Fruit fly (Drosophila melanogaster) whole organism, embryonic: Measurements from ENCODE around the gene lok.

Experiments
- ATbp ChIP-seq: fragments of 200-800 bp; sonication (Bioruptor generic); optimal IDR thresholded peaks from 2 replicates; lab custom pipeline; 2017; ENCODE audit warnings: missing biosample characterization, mild to moderate bottlenecking, missing genetic modification characterization, missing genetic modification reagents
- Ada2b ChIP-seq: fragments of 200-800 bp; sonication (Bioruptor generic); IDR thresholded peaks from 2 replicates; pipeline ENCODE4 v1.3.6; 2022; ENCODE audit warnings: missing biosample characterization, missing genetic modification characterization
- Awh ChIP-seq: fragments of 200-800 bp; sonication (Bioruptor generic); IDR thresholded peaks from 2 replicates; pipeline ENCODE4, ENCODE4 v1.3.6; 2022; ENCODE audit warnings: missing biosample characterization, missing genetic modification characterization
- BtbVII ChIP-seq: fragments of 200-800 bp; sonication (Bioruptor generic); optimal IDR thresholded peaks from 3 replicates; lab custom pipeline; 2017; ENCODE audit warnings: missing biosample characterization, mild to moderate bottlenecking, missing genetic modification characterization
- CG10654 ChIP-seq: fragments of 200-800 bp; sonication (Bioruptor generic); optimal IDR thresholded peaks from 2 replicates; lab custom pipeline; 2016; ENCODE audit warnings: missing biosample characterization, missing genetic modification characterization
- CG11695 ChIP-seq: fragments of 200-800 bp; sonication (Bioruptor generic); IDR thresholded peaks from 3 replicates; pipeline ENCODE4 v1.3.6; 2022; ENCODE audit warnings: missing biosample characterization, missing genetic modification characterization
- CG12659 ChIP-seq: fragments of 200-800 bp; sonication (Bioruptor generic); optimal IDR thresholded peaks from 3 replicates; lab custom pipeline; 2017; ENCODE audit warnings: mild to moderate bottlenecking, missing biosample characterization, missing genetic modification reagents, missing genetic modification characterization
- CG13894 ChIP-seq: fragments of 200-800 bp; sonication (Bioruptor generic); optimal IDR thresholded peaks from 3 replicates; lab custom pipeline; 2018; ENCODE audit warnings: missing biosample characterization, mild to moderate bottlenecking, missing genetic modification characterization, moderate library complexity
- CG15073 ChIP-seq: fragments of 200-800 bp; sonication (Bioruptor generic); optimal IDR thresholded peaks from 2 replicates; lab custom pipeline; 2016; ENCODE audit warnings: missing biosample characterization, missing genetic modification characterization
- CG15696 ChIP-seq: fragments of 200-800 bp; sonication (Bioruptor generic); optimal IDR thresholded peaks from 2 replicates; lab custom pipeline; 2019; ENCODE audit warnings: missing biosample characterization, mild to moderate bottlenecking, missing genetic modification characterization, moderate library complexity
- CG1602 ChIP-seq: fragments of 200-800 bp; sonication (Bioruptor generic); optimal IDR thresholded peaks from 3 replicates; lab custom pipeline; 2016; ENCODE audit warnings: missing biosample characterization, missing genetic modification characterization
- CG1647 ChIP-seq: fragments of 200-800 bp; sonication (Bioruptor generic); optimal IDR thresholded peaks from 3 replicates; lab custom pipeline; 2016; ENCODE audit warnings: missing biosample characterization, missing genetic modification characterization
- CG16779 ChIP-seq: fragments of 200-800 bp; sonication (Bioruptor generic); IDR thresholded peaks from 2 replicates; pipeline ENCODE4 v1.3.6; 2022; ENCODE audit warnings: missing biosample characterization, missing genetic modification characterization
- CG17385 ChIP-seq: fragments of 200-800 bp; sonication (Bioruptor generic); optimal IDR thresholded peaks from 3 replicates; lab custom pipeline; 2018; ENCODE audit warnings: missing biosample characterization, mild to moderate bottlenecking, missing genetic modification characterization
- CG18619 ChIP-seq: fragments of 200-800 bp; sonication (Bioruptor generic); optimal IDR thresholded peaks from 3 replicates; lab custom pipeline; 2017; ENCODE audit warnings: missing biosample characterization, mild to moderate bottlenecking, missing genetic modification characterization
- CG4707 ChIP-seq: fragments of 200-800 bp; sonication (Bioruptor generic); optimal IDR thresholded peaks from 2 replicates; lab custom pipeline; 2018; ENCODE audit warnings: missing biosample characterization, mild to moderate bottlenecking, missing genetic modification characterization, moderate library complexity
- CG5180 ChIP-seq: fragments of 200-800 bp; sonication (Bioruptor generic); optimal IDR thresholded peaks from 3 replicates; lab custom pipeline; 2017; ENCODE audit warnings: missing biosample characterization, missing genetic modification characterization, mild to moderate bottlenecking, moderate library complexity, missing genetic modification reagents
- CG7745 ChIP-seq: fragments of 200-800 bp; sonication (Bioruptor generic); optimal IDR thresholded peaks from 2 replicates; lab custom pipeline; 2018; ENCODE audit warnings: missing biosample characterization, mild to moderate bottlenecking, missing genetic modification characterization, moderate library complexity
- CG7839 ChIP-seq: fragments of 200-800 bp; sonication (Bioruptor generic); optimal IDR thresholded peaks from 3 replicates; lab custom pipeline; 2018; ENCODE audit warnings: missing biosample characterization, mild to moderate bottlenecking, missing genetic modification characterization, moderate library complexity
- CG8388 ChIP-seq: fragments of 200-800 bp; sonication (Bioruptor generic); optimal IDR thresholded peaks from 2 replicates; lab custom pipeline; 2019; ENCODE audit warnings: missing biosample characterization, mild to moderate bottlenecking, missing genetic modification characterization, moderate library complexity
- CG8478 ChIP-seq: fragments of >200 bp; optimal IDR thresholded peaks from 2 replicates; lab custom pipeline; 2018
- Dll ChIP-seq: fragments of 200-800 bp; sonication (Bioruptor generic); IDR thresholded peaks from 4 replicates; pipeline ENCODE4 v1.3.6; 2022; ENCODE audit warnings: missing biosample characterization, missing genetic modification characterization; ENCODE audit not compliant: partially characterized antibody
- Fer1 ChIP-seq: fragments of 200-800 bp; sonication (Bioruptor generic); optimal IDR thresholded peaks from 2 replicates; lab custom pipeline; 2017; ENCODE audit warnings: missing biosample characterization, mild to moderate bottlenecking, missing genetic modification characterization
- H15 ChIP-seq: fragments of 200-800 bp; sonication (Bioruptor generic); IDR thresholded peaks from 3 replicates; pipeline ENCODE4 v1.3.6; 2022; ENCODE audit warnings: missing biosample characterization, missing genetic modification characterization
- HLH54F ChIP-seq: fragments of 200-800 bp; sonication (Bioruptor generic); optimal IDR thresholded peaks from 3 replicates; lab custom pipeline; 2016; ENCODE audit warnings: missing biosample characterization, missing genetic modification characterization
- Hand ChIP-seq: fragments of 200-800 bp; sonication (Bioruptor generic); optimal IDR thresholded peaks from 2 replicates; lab custom pipeline; 2017; ENCODE audit warnings: mild to moderate bottlenecking, missing biosample characterization, missing genetic modification reagents, missing genetic modification characterization
- Hmx ChIP-seq: fragments of 200-800 bp; sonication (Bioruptor generic); optimal IDR thresholded peaks from 2 replicates; lab custom pipeline; 2016; ENCODE audit warnings: missing biosample characterization, missing genetic modification characterization
- Hr51 ChIP-seq, 2 experiments: fragments of 200-800 bp; sonication (Bioruptor generic); optimal IDR thresholded peaks; 2 replicates in 1 of 2; 3 replicates in 1 of 2; lab custom pipeline; 2016 to 2018; ENCODE audit warnings: missing biosample characterization in 2 of 2, missing genetic modification characterization in 2 of 2, mild to moderate bottlenecking in 1 of 2, moderate library complexity in 1 of 2
- Mad ChIP-seq: fragments of 200-800 bp; sonication (Bioruptor generic); optimal IDR thresholded peaks from 2 replicates; lab custom pipeline; 2016; ENCODE audit warnings: missing biosample characterization, missing genetic modification characterization
- Max ChIP-seq: fragments of 200-800 bp; sonication (Bioruptor generic); optimal IDR thresholded peaks from 2 replicates; lab custom pipeline; 2016; ENCODE audit warnings: missing biosample characterization, mild to moderate bottlenecking, missing genetic modification characterization
- Med ChIP-seq: fragments of 200-800 bp; sonication (Bioruptor generic); peaks from one replicate; lab custom pipeline; 2016; ENCODE audit warnings: missing biosample characterization, missing genetic modification characterization, mild to moderate bottlenecking, inconsistent platforms, moderate library complexity
- Nf-YB ChIP-seq: fragments of 200-800 bp; sonication (Bioruptor generic); optimal IDR thresholded peaks from 3 replicates; lab custom pipeline; 2019; ENCODE audit warnings: missing biosample characterization, mild to moderate bottlenecking, missing genetic modification characterization, moderate library complexity
- Pdp1 ChIP-seq, 2 experiments: fragments of 200-800 bp; sonication (Bioruptor generic); optimal IDR thresholded peaks; 3 replicates each; lab custom pipeline; 2016; ENCODE audit warnings: missing biosample characterization in 2 of 2, missing genetic modification characterization in 2 of 2, mild to moderate bottlenecking in 1 of 2, moderate library complexity in 1 of 2
- Ptx1 ChIP-seq: fragments of 200-800 bp; sonication (Bioruptor generic); IDR thresholded peaks from 2 replicates; pipeline ENCODE4 v1.3.6; 2022; ENCODE audit warnings: missing biosample characterization, missing genetic modification characterization
- Six4 ChIP-seq: fragments of 200-800 bp; sonication (Bioruptor generic); optimal IDR thresholded peaks from 2 replicates; lab custom pipeline; 2016; ENCODE audit warnings: missing biosample characterization, missing genetic modification characterization
- Stat92E ChIP-seq, 3 experiments: fragments of >200 bp in 2 of 3; fragments of 200-800 bp in 1 of 3; sonication (Bioruptor generic) in 1 of 3; optimal IDR thresholded peaks; 2 replicates each; lab custom pipeline; 2017 to 2019; ENCODE audit warnings: missing biosample characterization in 3 of 3, missing genetic modification characterization in 3 of 3, mild to moderate bottlenecking in 1 of 3, moderate library complexity in 1 of 3
- Tbp ChIP-seq: fragments of >200 bp; optimal IDR thresholded peaks from 2 replicates; lab custom pipeline; 2018; ENCODE audit warnings: missing biosample characterization, missing genetic modification characterization
- Xrp1 ChIP-seq: fragments of 200-800 bp; sonication (Bioruptor generic); IDR thresholded peaks from 2 replicates; pipeline ENCODE4 v1.3.6; 2022; ENCODE audit warnings: missing biosample characterization, missing genetic modification characterization
- abd-A ChIP-seq: fragments of 200-800 bp; sonication (Bioruptor generic); optimal IDR thresholded peaks from 3 replicates; lab custom pipeline; 2019; ENCODE audit warnings: missing biosample characterization, mild to moderate bottlenecking, missing genetic modification characterization, moderate library complexity
- crc ChIP-seq: fragments of 200-800 bp; sonication (Bioruptor generic); optimal IDR thresholded peaks from 2 replicates; lab custom pipeline; 2016; ENCODE audit warnings: missing biosample characterization, missing genetic modification characterization
- cwo ChIP-seq: fragments of 200-800 bp; sonication (Bioruptor generic); optimal IDR thresholded peaks from 3 replicates; lab custom pipeline; 2017; ENCODE audit warnings: missing biosample characterization, missing genetic modification characterization, mild to moderate bottlenecking, moderate library complexity, missing genetic modification reagents
- gcm2 ChIP-seq: fragments of 200-800 bp; sonication (Bioruptor generic); optimal IDR thresholded peaks from 2 replicates; lab custom pipeline; 2016; ENCODE audit warnings: missing biosample characterization, missing genetic modification characterization
- ind ChIP-seq: fragments of 200-800 bp; sonication (Bioruptor generic); optimal IDR thresholded peaks from 3 replicates; lab custom pipeline; 2016; ENCODE audit warnings: missing biosample characterization, missing genetic modification characterization
- pita ChIP-seq: fragments of 200-800 bp; sonication (Bioruptor generic); optimal IDR thresholded peaks from 2 replicates; lab custom pipeline; 2017; ENCODE audit warnings: missing biosample characterization, mild to moderate bottlenecking, missing genetic modification characterization
- prd ChIP-seq, 3 experiments: fragments of >200 bp in 2 of 3; fragments of 200-800 bp in 1 of 3; sonication (Bioruptor generic) in 1 of 3; optimal IDR thresholded peaks in 2 of 3; IDR thresholded peaks in 1 of 3; 2 replicates in 2 of 3; 3 replicates in 1 of 3; pipeline versions ENCODE4 v1.3.6 to Lab custom; 2017 to 2022; ENCODE audit warnings: missing biosample characterization in 1 of 3, missing genetic modification characterization in 1 of 3
- ranshi ChIP-seq: fragments of 200-800 bp; sonication (Bioruptor generic); IDR thresholded peaks from 2 replicates; pipeline ENCODE4 v1.3.6; 2022; ENCODE audit warnings: missing biosample characterization, missing genetic modification characterization
- sisA ChIP-seq: fragments of 200-800 bp; sonication (Bioruptor generic); IDR thresholded peaks from 2 replicates; pipeline ENCODE4 v1.3.6; 2022; ENCODE audit warnings: missing biosample characterization, missing genetic modification characterization
- slp2 ChIP-seq: fragments of 200-800 bp; sonication (Bioruptor generic); optimal IDR thresholded peaks from 2 replicates; lab custom pipeline; 2016; ENCODE audit warnings: missing biosample characterization, missing genetic modification characterization
- sug ChIP-seq: fragments of 200-800 bp; optimal IDR thresholded peaks from 2 replicates; lab custom pipeline; 2019; ENCODE audit warnings: missing biosample characterization, mild to moderate bottlenecking, missing genetic modification characterization, moderate library complexity
- toy ChIP-seq: fragments of 200-800 bp; sonication (Bioruptor generic); IDR thresholded peaks from 2 replicates; pipeline ENCODE4 v1.3.6; 2022; ENCODE audit warnings: missing biosample characterization, missing genetic modification characterization

lok gene

DNA sequence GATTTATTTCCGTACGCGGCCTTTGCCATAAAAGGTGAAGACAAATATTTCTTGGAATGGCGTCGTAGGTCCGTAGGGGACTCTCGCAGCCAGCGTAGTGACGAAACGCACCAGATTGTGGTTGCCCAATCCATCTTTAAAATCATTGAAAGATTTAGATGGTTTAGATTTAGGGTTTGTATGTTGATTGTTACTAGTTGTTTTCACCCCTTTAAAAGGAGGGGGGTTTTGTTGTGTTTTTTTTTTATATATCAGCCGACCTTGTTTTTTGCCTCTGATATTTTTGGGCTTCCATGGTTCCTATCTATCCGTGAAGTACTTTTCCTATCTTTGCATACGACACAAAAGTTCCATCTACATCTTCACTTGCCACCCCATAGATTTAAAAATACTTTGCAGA, 17.7 kb downstream of the lok start (continued):
- TF ChIP-seq Xrp1 (GFP tag; lab: Robert Waterston, UW), result 0 out of 2 replicates have a peak, but pooled peaks have one; percentile 25
- 0 out of 3 replicates have a peak, but pooled peaks have one; percentile 7 for TF ChIP-seq CG11695 (GFP tag; lab: Robert Waterston, UW)
- no peak for TF ChIP-seq crc
- no peak for TF ChIP-seq Ada2b (GFP tag; lab: Robert Waterston, UW)
- TF ChIP-seq CG15696 (tag; lab: Kevin White, UChicago), result no peak
- TF ChIP-seq CG8388 (GFP tag; lab: Kevin White, UChicago), result no peak
- no peak for TF ChIP-seq Tbp (GFP tag; lab: Kevin White, UChicago)
- TF ChIP-seq Awh (GFP tag; lab: Robert Waterston, UW), result no peak
- no peak for TF ChIP-seq toy (GFP tag; lab: Robert Waterston, UW)
- no peak for TF ChIP-seq HLH54F (GFP tag; lab: Kevin White, UChicago)
- no peak for TF ChIP-seq CG18619 (GFP tag; lab: Kevin White, UChicago)
- TF ChIP-seq CG16779 (GFP tag; lab: Robert Waterston, UW), result no peak
- no peak for TF ChIP-seq gcm2 (GFP tag; lab: Kevin White, UChicago)
- no peak for TF ChIP-seq Nf-YB (GFP tag; lab: Kevin White, UChicago)
- peak; percentile 32 for TF ChIP-seq CG7839 (tag; lab: Kevin White, UChicago)
- TF ChIP-seq BtbVII, result peak; percentile 16
- peak; percentile 5 for TF ChIP-seq Max (GFP tag; lab: Kevin White, UChicago)
- no peak for TF ChIP-seq Stat92E (GFP tag; optimal IDR thresholded peaks at IDR 0.05; lab: Kevin White, UChicago)
- TF ChIP-seq prd (optimal IDR thresholded peaks at IDR 0.05; lab: Kevin White, UChicago), result no peak
- TF ChIP-seq prd (GFP tag; IDR thresholded peaks at IDR 0.05; lab: Robert Waterston, UW), result peak; percentile 44; the same call in 1 of the 3 replicates
- TF ChIP-seq abd-A (tag; lab: Kevin White, UChicago), result no peak
- peak; percentile 21; the same call in 1 of the 2 replicates for TF ChIP-seq sisA (GFP tag; lab: Robert Waterston, UW)
- no peak for TF ChIP-seq Six4
- TF ChIP-seq Hand, result no peak
- TF ChIP-seq Mad (GFP tag; lab: Kevin White, UChicago), result no peak
- TF ChIP-seq ATbp (GFP tag; lab: Kevin White, UChicago), result no peak
- peak in 1 of 2 experiments; percentile 31 for TF ChIP-seq Pdp1 (GFP tag; optimal IDR thresholded peaks at IDR 0.05; lab: Kevin White, UChicago)
- TF ChIP-seq CG13894 (tag; lab: Kevin White, UChicago), result no peak
- no peak for TF ChIP-seq pita (GFP tag; lab: Kevin White, UChicago)
- TF ChIP-seq slp2, result no peak
- TF ChIP-seq CG17385, result no peak
- no peak for TF ChIP-seq CG10654
- 0 out of 3 replicates have a peak, but pooled peaks have one; percentile 26 for TF ChIP-seq H15 (GFP tag; lab: Robert Waterston, UW)
- no peak for TF ChIP-seq CG8478
- TF ChIP-seq Hmx, result no peak
- peak; percentile 47 for TF ChIP-seq sug
- TF ChIP-seq ranshi (GFP tag; lab: Robert Waterston, UW), result 0 out of 2 replicates have a peak, but pooled peaks have one; percentile 38
- TF ChIP-seq CG7745 (tag; lab: Kevin White, UChicago), result no peak
- peak; percentile 33; the same call in 1 of the 2 replicates for TF ChIP-seq Ptx1 (GFP tag; lab: Robert Waterston, UW)
- TF ChIP-seq Fer1, result peak; percentile 1
- peak; percentile 47 for TF ChIP-seq Med (GFP tag; lab: Kevin White, UChicago)
- peak in 1 of 2 experiments; percentile 5 for TF ChIP-seq Hr51 (GFP tag; optimal IDR thresholded peaks at IDR 0.05; lab: Kevin White, UChicago)
- TF ChIP-seq ind, result peak; percentile 34
- no peak for TF ChIP-seq Dll (GFP tag; lab: Robert Waterston, UW)
- peak; percentile 26 for TF ChIP-seq CG12659 (GFP tag; lab: Kevin White, UChicago)
- no peak for TF ChIP-seq CG15073 (GFP tag; lab: Kevin White, UChicago)
- no peak for TF ChIP-seq CG1647 (GFP tag; lab: Kevin White, UChicago)
- TF ChIP-seq CG4707 (GFP tag; lab: Kevin White, UChicago), result no peak
- TF ChIP-seq CG1602 (GFP tag; lab: Kevin White, UChicago), result no peak
- peak; percentile 54 for TF ChIP-seq cwo (GFP tag; lab: Kevin White, UChicago)
- TF ChIP-seq CG5180 (GFP tag; lab: Kevin White, UChicago), result no peak
